Fruit fly (Drosophila melanogaster) Kc167 (cell line): Measurements from ENCODE around the gene RtcB.

Experiments used
- Myc ChIP-seq: fragments of >200 bp; optimal IDR thresholded peaks from 2 replicates; lab custom pipeline; 2017; ENCODE audit warnings: missing external identifiers
- Sin3A ChIP-seq: fragments of >200 bp; optimal IDR thresholded peaks from 2 replicates; lab custom pipeline; 2018; ENCODE audit warnings: missing external identifiers
- h ChIP-seq: fragments of >200 bp; optimal IDR thresholded peaks from 3 replicates; lab custom pipeline; 2018; ENCODE audit warnings: missing external identifiers
- insv ChIP-seq: fragments of >200 bp; optimal IDR thresholded peaks from 3 replicates; lab custom pipeline; 2018; ENCODE audit warnings: missing external identifiers
- psq ChIP-seq: fragments of >200 bp; optimal IDR thresholded peaks from 2 replicates; lab custom pipeline; 2017; ENCODE audit warnings: missing external identifiers
- ttk ChIP-seq: sonication (Bioruptor generic); optimal IDR thresholded peaks from 2 replicates; lab custom pipeline; 2017; ENCODE audit warnings: missing external identifiers

RtcB gene

DNA sequence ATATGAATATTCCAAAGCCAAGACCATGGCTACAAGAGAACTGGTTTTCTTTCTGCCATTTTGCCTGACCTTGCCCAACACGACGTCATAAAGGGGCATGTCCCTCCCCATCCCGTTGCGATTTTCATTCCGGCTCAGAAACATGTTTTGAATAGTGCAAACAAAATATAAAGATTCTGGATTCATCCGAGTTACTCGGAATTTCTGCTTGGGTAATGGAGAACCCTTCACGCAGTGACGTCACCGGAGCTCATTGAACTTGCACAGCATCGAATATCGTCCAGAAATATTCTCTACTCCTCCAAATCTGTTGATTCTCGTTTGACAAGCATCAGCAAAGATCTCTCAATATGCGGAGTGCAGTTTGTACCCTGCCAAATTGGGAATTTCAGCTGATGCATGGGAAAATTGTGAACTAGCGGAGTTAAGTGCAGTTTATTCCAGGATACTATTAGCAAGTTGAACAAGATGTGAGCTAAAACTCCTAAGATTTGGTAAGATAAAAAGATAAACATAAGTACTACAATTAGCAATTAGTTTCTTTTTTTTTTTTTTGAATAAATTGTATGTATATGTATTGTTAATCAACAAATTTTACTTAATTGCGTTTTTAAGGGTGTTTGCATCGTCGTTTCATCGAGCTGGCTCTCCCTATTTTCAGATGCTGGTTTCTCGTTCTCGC, 23.8 kb downstream of the RtcB start, which contains the start of gene CG10026:
TSS of gene CG10026 (plus strand) at position 187 of the 682 bp plus-strand sequence.
- TF ChIP-seq Myc (lab: Kevin White, UChicago): no peak
- no peak for TF ChIP-seq ttk (lab: Kevin White, UChicago)
- no peak for TF ChIP-seq psq (lab: Kevin White, UChicago)
- TF ChIP-seq Sin3A (lab: Kevin White, UChicago): no peak
- no peak for TF ChIP-seq h (lab: Kevin White, UChicago)
- TF ChIP-seq insv: no peak

DNA sequence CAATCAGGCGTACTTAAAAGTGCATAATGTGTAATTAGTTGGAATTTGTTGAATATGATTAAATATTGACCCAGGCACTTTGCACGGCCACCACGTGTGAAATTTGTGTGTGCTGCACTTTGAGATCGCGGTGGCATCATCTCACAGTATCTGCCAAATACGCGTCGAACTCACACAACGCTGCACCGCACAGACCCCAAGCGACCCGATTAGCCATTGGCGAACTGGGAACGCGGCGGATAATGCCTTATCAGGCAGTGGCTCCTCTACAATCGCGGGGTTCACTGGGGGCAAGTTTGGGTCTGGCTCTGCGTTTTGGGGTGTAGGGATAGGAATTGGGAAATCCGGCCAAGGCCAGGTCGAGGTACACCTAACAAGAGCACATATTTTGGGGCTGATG, 24.8 kb downstream of the RtcB start:
- TF ChIP-seq ttk (lab: Kevin White, UChicago) (no peak), insv (no peak), Myc (lab: Kevin White, UChicago) (no peak), psq (lab: Kevin White, UChicago) (no peak), h (lab: Kevin White, UChicago) (no peak), Sin3A (lab: Kevin White, UChicago) (no peak)

DNA sequence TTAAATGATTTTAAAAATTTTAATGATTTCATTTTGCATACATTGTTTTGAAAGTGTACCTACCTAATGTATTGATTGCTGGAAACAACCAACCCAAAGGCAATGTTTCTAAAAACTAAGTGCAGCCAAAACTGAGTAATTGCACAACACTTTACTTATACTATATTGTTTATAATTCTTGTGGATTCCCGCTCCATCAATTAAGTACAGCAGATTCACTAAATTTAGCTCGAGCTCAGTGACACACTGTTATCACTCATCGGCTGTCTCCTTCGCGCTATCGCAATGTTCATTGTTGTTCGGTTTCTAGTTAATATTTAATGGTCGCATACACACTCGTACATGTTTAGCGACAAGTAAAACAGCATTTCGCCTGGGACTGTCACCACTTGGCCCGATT, 25.3 kb downstream of the RtcB start:
- TF ChIP-seq Sin3A (lab: Kevin White, UChicago): no peak
- no peak for TF ChIP-seq h (lab: Kevin White, UChicago)
- TF ChIP-seq insv: no peak
- no peak for TF ChIP-seq psq (lab: Kevin White, UChicago)
- TF ChIP-seq ttk (lab: Kevin White, UChicago): no peak
- TF ChIP-seq Myc (lab: Kevin White, UChicago): no peak

DNA sequence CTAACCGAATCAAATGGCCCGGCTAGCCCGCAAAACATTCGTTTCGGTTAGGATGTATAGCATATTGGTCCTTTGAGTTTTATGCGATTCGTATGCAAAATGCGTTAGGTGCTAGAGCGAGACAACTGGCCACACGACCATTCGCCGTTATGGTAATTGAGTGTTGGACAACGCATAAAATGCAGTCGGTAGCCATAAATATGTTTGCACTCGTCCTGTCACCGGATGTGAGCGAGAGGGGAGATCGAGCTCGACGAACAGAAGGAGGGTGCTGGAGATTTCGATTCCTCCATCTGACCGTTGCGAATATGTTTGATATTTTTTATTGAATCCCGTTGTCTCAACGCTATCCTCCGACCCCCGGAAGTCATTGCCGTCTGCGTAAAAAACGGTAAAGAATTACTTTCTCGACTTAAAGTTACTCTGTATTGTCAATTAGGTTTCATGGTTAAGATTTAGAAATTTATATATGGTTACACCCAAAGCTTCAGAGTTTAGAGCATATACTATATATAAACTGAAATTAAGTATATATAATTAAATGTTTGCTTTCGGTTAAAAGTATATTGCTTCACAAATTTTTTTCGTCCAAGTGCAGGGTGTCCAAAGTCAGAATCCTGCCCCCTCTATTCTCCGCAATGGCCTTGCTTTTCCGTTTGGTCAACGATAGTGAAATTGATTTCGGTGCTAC, 27.6 kb downstream of the RtcB start:
- TF ChIP-seq insv (no peak), Sin3A (lab: Kevin White, UChicago) (no peak), ttk (lab: Kevin White, UChicago) (no peak), h (lab: Kevin White, UChicago) (no peak), psq (lab: Kevin White, UChicago) (no peak), Myc (lab: Kevin White, UChicago) (no peak)

DNA sequence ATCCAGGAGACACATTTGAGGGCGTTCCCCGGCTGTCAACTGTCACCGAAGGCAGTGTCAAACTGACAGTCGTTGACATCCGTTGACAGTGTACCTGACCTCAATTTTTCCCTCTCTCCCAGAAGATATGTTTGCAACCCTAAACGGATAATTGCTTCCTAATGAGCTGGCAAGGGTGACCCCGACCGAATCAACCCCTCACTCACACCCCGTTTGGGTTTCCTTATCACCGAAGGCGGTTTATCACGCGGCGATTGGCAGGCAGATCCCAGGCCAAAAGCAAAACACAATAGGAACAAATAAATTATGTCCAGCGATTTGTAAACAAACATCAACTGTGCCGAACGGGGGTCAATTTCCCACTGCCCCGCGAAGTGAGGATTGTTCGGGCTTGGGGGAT, 29.0 kb downstream of the RtcB start:
- TF ChIP-seq h (lab: Kevin White, UChicago) (no peak), psq (lab: Kevin White, UChicago) (no peak), insv (no peak), Sin3A (lab: Kevin White, UChicago) (no peak)

DNA sequence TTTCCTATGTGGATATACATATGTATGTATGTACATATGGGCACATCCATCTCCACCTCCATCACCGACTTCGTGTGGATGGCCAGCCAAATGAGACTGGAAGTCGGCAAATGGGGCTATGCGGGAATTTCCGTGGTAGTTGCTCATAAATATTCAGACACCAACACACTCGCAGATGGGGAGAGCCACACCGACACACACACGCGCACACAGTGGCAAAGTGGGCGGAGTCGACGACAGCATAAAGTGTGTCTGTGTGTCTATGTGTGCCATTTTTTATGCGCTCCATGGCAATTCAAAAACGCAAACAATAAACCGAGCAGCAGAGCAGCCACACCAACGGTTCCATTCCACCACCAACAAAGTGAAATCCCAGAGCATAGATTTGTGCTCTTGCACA, 32.5 kb downstream of the RtcB start:
- TF ChIP-seq h (lab: Kevin White, UChicago) (no peak), psq (lab: Kevin White, UChicago) (no peak), ttk (lab: Kevin White, UChicago) (no peak), insv (no peak), Sin3A (lab: Kevin White, UChicago) (no peak), Myc (lab: Kevin White, UChicago) (no peak)

DNA sequence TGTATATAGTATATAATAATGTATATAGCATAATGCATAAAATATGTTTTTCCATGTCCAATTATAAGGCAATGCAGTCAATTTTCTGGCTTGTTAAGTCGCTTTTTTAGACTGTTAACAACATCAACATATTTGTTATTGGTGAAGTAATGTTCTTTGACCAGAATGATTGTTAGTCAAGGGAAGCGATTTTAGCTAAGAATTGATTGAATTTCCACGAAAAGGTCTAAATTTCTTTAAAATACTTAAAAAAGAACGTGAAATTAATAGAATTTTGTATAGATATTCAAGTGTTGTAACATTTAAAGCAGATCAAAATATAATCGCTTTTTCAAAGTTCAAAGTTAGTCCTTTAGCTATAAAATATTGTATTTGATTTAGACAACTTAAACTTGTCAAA, 33.0 kb downstream of the RtcB start:
- no peak for TF ChIP-seq h (lab: Kevin White, UChicago)
- no peak for TF ChIP-seq insv
- TF ChIP-seq Sin3A (lab: Kevin White, UChicago): no peak

DNA sequence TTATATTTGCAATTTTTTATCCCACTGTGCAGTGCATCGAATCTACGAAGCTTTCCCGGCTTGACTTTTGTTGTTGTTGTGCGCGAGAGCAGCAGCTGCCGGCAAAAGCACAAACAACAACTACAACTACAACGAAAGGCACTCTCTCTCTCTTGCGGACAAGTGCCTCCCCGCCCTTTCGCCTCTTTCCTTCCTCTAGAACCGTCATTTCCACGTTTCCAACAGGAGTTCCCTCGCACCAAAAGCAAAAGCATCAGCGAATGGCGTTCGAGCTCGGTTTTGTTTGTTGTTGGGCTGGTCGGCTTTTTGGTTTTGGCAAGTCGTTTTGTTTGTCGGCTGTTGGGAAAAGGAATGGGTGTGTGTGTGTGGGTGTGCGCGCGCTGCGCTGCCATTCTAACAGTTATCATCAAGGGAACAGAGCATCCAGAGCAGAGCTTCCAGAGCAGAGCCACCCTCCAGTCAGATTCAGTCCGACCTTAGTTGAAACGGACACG, 33.4 kb downstream of the RtcB start, which contains the start of gene tj:
TSS of gene tj (plus strand) at position 444 of the 494 bp plus-strand sequence.
- TF ChIP-seq Sin3A (lab: Kevin White, UChicago) (no peak), Myc (lab: Kevin White, UChicago) (no peak), psq (lab: Kevin White, UChicago) (no peak), h (lab: Kevin White, UChicago) (no peak), ttk (lab: Kevin White, UChicago) (no peak), insv (no peak)

DNA sequence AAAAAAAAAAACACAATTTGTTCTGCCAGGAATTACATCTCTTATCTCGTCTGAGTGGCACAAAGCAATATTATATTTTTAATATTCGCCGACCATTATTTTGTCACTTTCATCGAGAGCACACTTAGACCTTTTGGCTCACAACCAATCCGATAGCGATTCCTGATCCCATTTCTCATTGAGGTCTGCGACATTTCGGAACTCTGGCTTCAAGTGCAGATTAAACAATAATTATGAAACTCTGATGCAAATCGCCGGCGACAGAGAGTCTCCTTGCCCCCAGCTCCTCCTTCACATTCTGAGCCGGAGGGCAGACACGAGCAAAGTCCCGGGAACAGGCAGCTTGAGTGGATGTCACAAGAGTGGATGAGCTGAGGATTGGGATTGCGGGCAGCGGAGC, 38.6 kb downstream of the RtcB start:
- TF ChIP-seq Myc (lab: Kevin White, UChicago): no peak
- no peak for TF ChIP-seq h (lab: Kevin White, UChicago)
- no peak for TF ChIP-seq Sin3A (lab: Kevin White, UChicago)
- no peak for TF ChIP-seq psq (lab: Kevin White, UChicago)

DNA sequence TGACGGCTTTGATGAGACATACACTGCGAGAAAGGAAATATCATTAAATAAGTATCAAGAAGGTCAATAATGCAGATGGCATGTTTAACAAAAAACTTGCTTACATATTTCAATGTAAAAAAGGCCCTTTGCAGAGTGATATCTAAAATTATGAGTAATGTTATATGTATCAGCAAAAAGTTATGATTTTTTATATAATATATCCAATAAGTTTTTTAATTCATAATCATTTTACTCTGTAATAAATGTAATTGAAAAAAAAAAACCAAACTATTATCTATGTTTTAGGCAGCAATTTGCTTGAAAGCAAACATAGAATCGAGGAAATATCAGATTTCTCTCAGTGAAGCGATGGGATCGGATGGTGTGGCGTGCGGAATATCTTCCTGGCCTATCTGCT, 39.3 kb downstream of the RtcB start:
- TF ChIP-seq Sin3A (lab: Kevin White, UChicago) (no peak), ttk (lab: Kevin White, UChicago) (no peak), Myc (lab: Kevin White, UChicago) (no peak), h (lab: Kevin White, UChicago) (no peak), insv (no peak), psq (lab: Kevin White, UChicago) (no peak)

DNA sequence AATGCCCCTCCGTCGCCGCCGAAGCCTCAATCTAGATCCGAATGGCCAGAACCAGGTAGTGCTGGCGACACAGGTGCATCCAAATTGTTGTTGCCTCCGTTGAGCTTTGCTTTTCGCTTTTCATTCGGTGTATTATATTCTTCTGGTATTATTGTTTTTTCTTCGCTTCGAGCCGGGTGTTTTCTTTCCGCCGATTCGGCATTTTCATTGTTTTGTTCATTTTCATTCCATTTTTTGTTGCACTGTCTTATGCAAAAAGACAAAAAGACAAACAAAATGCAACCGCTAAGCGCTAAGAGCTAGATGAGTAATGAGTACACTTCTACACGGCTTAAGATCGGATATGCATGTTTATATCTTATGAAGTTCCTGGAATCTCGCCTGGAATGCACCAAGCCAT, 41.8 kb downstream of the RtcB start:
- TF ChIP-seq h (lab: Kevin White, UChicago) (no peak), Myc (lab: Kevin White, UChicago) (no peak), Sin3A (lab: Kevin White, UChicago) (no peak), psq (lab: Kevin White, UChicago) (no peak), insv (no peak), ttk (lab: Kevin White, UChicago) (no peak)
